Fruit fly (Drosophila melanogaster) whole organism, embryonic: ENCODE measurements around the gene Zif.
A peak's percentile ranks its signal among the peaks of the same experiment; 100 is the strongest.

ENCODE experiments used
- Adf1 ChIP-seq: fragments of 200-800 bp; sonication (Bioruptor generic); IDR thresholded peaks from 2 replicates; pipeline ENCODE4 v1.3.6; 2022; ENCODE audit warnings: missing biosample characterization, missing genetic modification characterization
- CG10274 ChIP-seq: fragments of 200-800 bp; sonication (Bioruptor generic); optimal IDR thresholded peaks from 3 replicates; lab custom pipeline; 2017; ENCODE audit warnings: missing biosample characterization, mild to moderate bottlenecking, missing genetic modification characterization
- CG10321 ChIP-seq: fragments of 200-800 bp; sonication (Bioruptor generic); IDR thresholded peaks from 2 replicates; pipeline ENCODE4 v1.3.6; 2022; ENCODE audit warnings: missing biosample characterization, missing genetic modification characterization
- CG11456 ChIP-seq: fragments of 200-800 bp; sonication (Bioruptor generic); IDR thresholded peaks from 3 replicates; pipeline ENCODE4 v1.3.6; 2022; ENCODE audit warnings: missing biosample characterization, missing genetic modification characterization
- CG15269 ChIP-seq: fragments of 200-800 bp; sonication (Bioruptor generic); optimal IDR thresholded peaks from 2 replicates; lab custom pipeline; 2018; ENCODE audit warnings: missing biosample characterization, mild to moderate bottlenecking, missing genetic modification characterization, moderate library complexity
- CG17912 ChIP-seq: fragments of 200-800 bp; sonication (Bioruptor generic); optimal IDR thresholded peaks from 2 replicates; lab custom pipeline; 2018; ENCODE audit warnings: missing biosample characterization, mild to moderate bottlenecking, missing genetic modification characterization
- CG18599 ChIP-seq: fragments of 200-800 bp; sonication (Bioruptor generic); optimal IDR thresholded peaks from 3 replicates; lab custom pipeline; 2017; ENCODE audit warnings: missing biosample characterization, missing genetic modification characterization, mild to moderate bottlenecking, moderate library complexity, missing genetic modification reagents
- CG18764 ChIP-seq: fragments of 200-800 bp; sonication (Bioruptor generic); optimal IDR thresholded peaks from 3 replicates; lab custom pipeline; 2016; ENCODE audit warnings: missing biosample characterization, missing genetic modification characterization
- CG33557 ChIP-seq: fragments of 200-800 bp; sonication (Bioruptor generic); optimal IDR thresholded peaks from 2 replicates; lab custom pipeline; 2019; ENCODE audit warnings: missing biosample characterization, mild to moderate bottlenecking, missing genetic modification characterization, moderate library complexity
- CG3995 ChIP-seq: fragments of 200-800 bp; sonication (Bioruptor generic); optimal IDR thresholded peaks from 3 replicates; lab custom pipeline; 2016; ENCODE audit warnings: missing biosample characterization, missing genetic modification characterization
- CG4404 ChIP-seq: fragments of 200-800 bp; sonication (Bioruptor generic); IDR thresholded peaks from 2 replicates; pipeline ENCODE4 v1.3.6; 2022; ENCODE audit warnings: missing biosample characterization, missing genetic modification characterization
- CG7271 ChIP-seq: fragments of 200-800 bp; sonication (Bioruptor generic); optimal IDR thresholded peaks from 2 replicates; lab custom pipeline; 2018; ENCODE audit warnings: missing biosample characterization, mild to moderate bottlenecking, missing genetic modification characterization, moderate library complexity
- CG7556 ChIP-seq: fragments of 200-800 bp; sonication (Bioruptor generic); optimal IDR thresholded peaks from 2 replicates; lab custom pipeline; 2017; ENCODE audit warnings: missing biosample characterization, mild to moderate bottlenecking, missing genetic modification characterization
- CG8290 ChIP-seq, 3 experiments: fragments of 200-800 bp; sonication (Bioruptor generic); optimal IDR thresholded peaks; 2 replicates each; lab custom pipeline; 2016 to 2019; ENCODE audit warnings: missing biosample characterization in 3 of 3, missing genetic modification characterization in 3 of 3, mild to moderate bottlenecking in 2 of 3, moderate library complexity in 1 of 3
- CG9932 ChIP-seq: fragments of 200-800 bp; sonication (Bioruptor generic); IDR thresholded peaks from 2 replicates; pipeline ENCODE4 v1.3.6; 2022; ENCODE audit warnings: missing biosample characterization, missing genetic modification characterization
- Dad ChIP-seq: fragments of 200-800 bp; sonication (Bioruptor generic); optimal IDR thresholded peaks from 3 replicates; lab custom pipeline; 2016; ENCODE audit warnings: missing biosample characterization, missing genetic modification characterization
- Dfd ChIP-seq, 2 experiments: fragments of >200 bp; optimal IDR thresholded peaks; 2 replicates each; lab custom pipeline; 2017; ENCODE audit warnings: missing biosample characterization in 2 of 2, missing genetic modification characterization in 2 of 2
- Dp ChIP-seq: fragments of 200-800 bp; sonication (Bioruptor generic); optimal IDR thresholded peaks from 2 replicates; lab custom pipeline; 2018; ENCODE audit warnings: missing biosample characterization, mild to moderate bottlenecking, missing genetic modification characterization, moderate library complexity
- Elba2 ChIP-seq: fragments of 200-800 bp; sonication (Bioruptor generic); optimal IDR thresholded peaks from 3 replicates; lab custom pipeline; 2016; ENCODE audit warnings: missing biosample characterization, missing genetic modification characterization
- Hmr ChIP-seq: fragments of 200-800 bp; sonication (Bioruptor generic); optimal IDR thresholded peaks from 3 replicates; lab custom pipeline; 2017; ENCODE audit warnings: mild to moderate bottlenecking, missing biosample characterization, missing genetic modification reagents, missing genetic modification characterization
- Hr39 ChIP-seq: fragments of >200 bp; optimal IDR thresholded peaks from 2 replicates; lab custom pipeline; 2017
- Hr51 ChIP-seq, 2 experiments: fragments of 200-800 bp; sonication (Bioruptor generic); optimal IDR thresholded peaks; 2 replicates in 1 of 2; 3 replicates in 1 of 2; lab custom pipeline; 2016 to 2018; ENCODE audit warnings: missing biosample characterization in 2 of 2, missing genetic modification characterization in 2 of 2, mild to moderate bottlenecking in 1 of 2, moderate library complexity in 1 of 2
- Jarid2 ChIP-seq: fragments of 200-800 bp; sonication (Bioruptor generic); optimal IDR thresholded peaks from 3 replicates; lab custom pipeline; 2017; ENCODE audit warnings: mild to moderate bottlenecking, missing biosample characterization, missing genetic modification reagents, missing genetic modification characterization
- Mad ChIP-seq: fragments of 200-800 bp; sonication (Bioruptor generic); optimal IDR thresholded peaks from 2 replicates; lab custom pipeline; 2016; ENCODE audit warnings: missing biosample characterization, missing genetic modification characterization
- Med ChIP-seq: fragments of 200-800 bp; sonication (Bioruptor generic); peaks from one replicate; lab custom pipeline; 2016; ENCODE audit warnings: missing biosample characterization, missing genetic modification characterization, mild to moderate bottlenecking, inconsistent platforms, moderate library complexity
- Rfx ChIP-seq: fragments of 200-800 bp; sonication (Bioruptor generic); IDR thresholded peaks from 2 replicates; pipeline ENCODE4 v1.3.6; 2022; ENCODE audit warnings: missing biosample characterization, missing genetic modification characterization
- abd-A ChIP-seq: fragments of 200-800 bp; sonication (Bioruptor generic); optimal IDR thresholded peaks from 3 replicates; lab custom pipeline; 2019; ENCODE audit warnings: missing biosample characterization, mild to moderate bottlenecking, missing genetic modification characterization, moderate library complexity
- aop ChIP-seq: fragments of 200-800 bp; sonication (Bioruptor generic); IDR thresholded peaks from 2 replicates; pipeline ENCODE4 v1.3.6; 2022; ENCODE audit warnings: missing biosample characterization, missing genetic modification characterization
- caup ChIP-seq: fragments of 200-800 bp; sonication (Bioruptor generic); optimal IDR thresholded peaks from 3 replicates; lab custom pipeline; 2017; ENCODE audit warnings: missing biosample characterization, mild to moderate bottlenecking, missing genetic modification characterization, moderate library complexity; ENCODE audit not compliant: severe bottlenecking
- cg ChIP-seq: fragments of 200-800 bp; sonication (Bioruptor generic); optimal IDR thresholded peaks from 3 replicates; lab custom pipeline; 2019; ENCODE audit warnings: missing biosample characterization, mild to moderate bottlenecking, missing genetic modification characterization, moderate library complexity
- chinmo ChIP-seq: fragments of 200-800 bp; sonication (Bioruptor generic); IDR thresholded peaks from 4 replicates; pipeline ENCODE4 v1.3.6; 2022; ENCODE audit warnings: missing biosample characterization, missing genetic modification characterization; ENCODE audit not compliant: partially characterized antibody
- crol ChIP-seq: fragments of 200-800 bp; sonication (Bioruptor generic); IDR thresholded peaks from 2 replicates; pipeline ENCODE4 v1.3.6; 2022; ENCODE audit warnings: missing biosample characterization, missing genetic modification characterization
- cwo ChIP-seq: fragments of 200-800 bp; sonication (Bioruptor generic); optimal IDR thresholded peaks from 3 replicates; lab custom pipeline; 2017; ENCODE audit warnings: missing biosample characterization, missing genetic modification characterization, mild to moderate bottlenecking, moderate library complexity, missing genetic modification reagents
- dysf ChIP-seq: fragments of 200-800 bp; sonication (Bioruptor generic); IDR thresholded peaks from 3 replicates; pipeline ENCODE4 v1.3.6; 2022; ENCODE audit warnings: missing biosample characterization, missing genetic modification characterization
- ftz-f1 ChIP-seq: fragments of 200-800 bp; sonication (Bioruptor generic); optimal IDR thresholded peaks from 2 replicates; lab custom pipeline; 2016; ENCODE audit warnings: missing biosample characterization, missing genetic modification characterization
- gsb ChIP-seq: fragments of 200-800 bp; sonication (Bioruptor generic); IDR thresholded peaks from 2 replicates; pipeline ENCODE4 v1.3.6; 2022; ENCODE audit warnings: missing biosample characterization, missing genetic modification characterization
- her ChIP-seq: fragments of 200-800 bp; sonication (Bioruptor generic); optimal IDR thresholded peaks from 2 replicates; lab custom pipeline; 2016; ENCODE audit warnings: missing biosample characterization, missing genetic modification characterization
- jumu ChIP-seq: fragments of 200-800 bp; sonication (Bioruptor generic); optimal IDR thresholded peaks from 3 replicates; lab custom pipeline; 2016; ENCODE audit warnings: missing biosample characterization, missing genetic modification characterization
- kay ChIP-seq: fragments of 200-800 bp; sonication (Bioruptor generic); optimal IDR thresholded peaks from 2 replicates; lab custom pipeline; 2016; ENCODE audit warnings: missing biosample characterization, missing genetic modification characterization
- lola ChIP-seq, 3 experiments: fragments of >200 bp in 2 of 3; fragments of 200-800 bp in 1 of 3; sonication (Bioruptor generic) in 1 of 3; optimal IDR thresholded peaks; 2 replicates each; lab custom pipeline; 2017 to 2019; ENCODE audit warnings: missing biosample characterization in 3 of 3, missing genetic modification characterization in 3 of 3, mild to moderate bottlenecking in 1 of 3, moderate library complexity in 1 of 3
- onecut ChIP-seq: fragments of 200-800 bp; sonication (Bioruptor generic); IDR thresholded peaks from 2 replicates; pipeline ENCODE4 v1.3.6; 2022; ENCODE audit warnings: missing biosample characterization, missing genetic modification characterization
- pros ChIP-seq: fragments of 200-800 bp; sonication (Bioruptor generic); optimal IDR thresholded peaks from 3 replicates; lab custom pipeline; 2019; ENCODE audit warnings: missing biosample characterization, mild to moderate bottlenecking, missing genetic modification characterization, moderate library complexity
- row ChIP-seq: fragments of 200-800 bp; sonication (Bioruptor generic); IDR thresholded peaks from 3 replicates; pipeline ENCODE4 v1.3.6; 2022; ENCODE audit warnings: missing biosample characterization, missing genetic modification characterization
- scrt ChIP-seq: fragments of 200-800 bp; sonication (Bioruptor generic); optimal IDR thresholded peaks from 2 replicates; lab custom pipeline; 2018; ENCODE audit warnings: missing biosample characterization, mild to moderate bottlenecking, missing genetic modification characterization, moderate library complexity
- sens ChIP-seq: fragments of 200-800 bp; sonication (Bioruptor generic); peaks from one replicate; lab custom pipeline; 2016; ENCODE audit warnings: missing biosample characterization, missing genetic modification characterization
- seq ChIP-seq: fragments of 200-800 bp; sonication (Bioruptor generic); IDR thresholded peaks from 2 replicates; pipeline ENCODE4 v1.3.6; 2022; ENCODE audit warnings: missing biosample characterization, missing genetic modification characterization
- slou ChIP-seq: fragments of 200-800 bp; sonication (Bioruptor generic); optimal IDR thresholded peaks from 3 replicates; lab custom pipeline; 2016; ENCODE audit warnings: missing biosample characterization, missing genetic modification characterization
- so ChIP-seq: fragments of 200-800 bp; sonication (Bioruptor generic); IDR thresholded peaks from 3 replicates; pipeline ENCODE4 v1.3.6; 2022; ENCODE audit warnings: missing biosample characterization, missing genetic modification characterization
- stc ChIP-seq: fragments of 200-800 bp; sonication (Bioruptor generic); IDR thresholded peaks from 2 replicates; pipeline ENCODE4 v1.3.6; 2022; ENCODE audit warnings: missing biosample characterization, missing genetic modification characterization
- tx ChIP-seq: fragments of 200-800 bp; sonication (Bioruptor generic); optimal IDR thresholded peaks from 2 replicates; lab custom pipeline; 2016; ENCODE audit warnings: missing biosample characterization, missing genetic modification characterization
- zen ChIP-seq: fragments of 200-800 bp; sonication (Bioruptor generic); optimal IDR thresholded peaks from 3 replicates; lab custom pipeline; 2018; ENCODE audit warnings: missing biosample characterization, mild to moderate bottlenecking, missing genetic modification characterization, moderate library complexity

The Zif gene

dm6 chr3R:6419103-6419502 lies 37.8 kb upstream of the Zif start:
- TF ChIP-seq sens (GFP tag; lab: Kevin White, UChicago) = peak; percentile 22
- no peak for TF ChIP-seq Dp (GFP tag; lab: Kevin White, UChicago)
- TF ChIP-seq Hr51 (GFP tag; optimal IDR thresholded peaks at IDR 0.05; lab: Kevin White, UChicago) = no peak
- TF ChIP-seq kay = no peak
- peak; percentile 74 for TF ChIP-seq ftz-f1 (GFP tag; lab: Kevin White, UChicago)
- no peak for TF ChIP-seq CG33557 (GFP tag; lab: Kevin White, UChicago)
- peak; percentile 87 for TF ChIP-seq cwo
- peak; percentile 82 for TF ChIP-seq crol (GFP tag; lab: Robert Waterston, UW)
- no peak for TF ChIP-seq gsb (GFP tag; lab: Robert Waterston, UW)
- TF ChIP-seq Adf1 (GFP tag; lab: Robert Waterston, UW) = peak; percentile 96
- TF ChIP-seq Hr39 (lab: Kevin White, UChicago) = no peak
- no peak for TF ChIP-seq CG10321 (GFP tag; lab: Robert Waterston, UW)
- TF ChIP-seq Mad (GFP tag; lab: Kevin White, UChicago) = no peak
- TF ChIP-seq CG3995 = no peak
- TF ChIP-seq CG10274 = no peak
- TF ChIP-seq pros (GFP tag; lab: Kevin White, UChicago) = peak; percentile 13
- TF ChIP-seq Dad (GFP tag; lab: Kevin White, UChicago) = no peak
- no peak for TF ChIP-seq Dfd (GFP tag; optimal IDR thresholded peaks at IDR 0.05; lab: Kevin White, UChicago)
- 0 out of 2 replicates have a peak, but pooled peaks have one; percentile 32 for TF ChIP-seq CG9932
- TF ChIP-seq row (GFP tag; lab: Robert Waterston, UW) = 0 out of 3 replicates have a peak, but pooled peaks have one; percentile 8
- no peak for TF ChIP-seq lola (GFP tag; optimal IDR thresholded peaks at IDR 0.05; lab: Kevin White, UChicago)
- TF ChIP-seq aop = no peak
- TF ChIP-seq CG15269 (tag; lab: Kevin White, UChicago) = no peak
- peak; percentile 6 for TF ChIP-seq scrt (GFP tag; lab: Kevin White, UChicago)
- no peak for TF ChIP-seq Jarid2
- no peak for TF ChIP-seq Rfx (GFP tag; lab: Robert Waterston, UW)
- TF ChIP-seq zen (tag; lab: Kevin White, UChicago) = no peak
- no peak for TF ChIP-seq CG8290 (GFP tag; optimal IDR thresholded peaks at IDR 0.05; lab: Kevin White, UChicago)
- TF ChIP-seq CG8290 (tag; optimal IDR thresholded peaks at IDR 0.05; lab: Kevin White, UChicago) = peak in 1 of 2 experiments; percentile 11
- TF ChIP-seq slou (GFP tag; lab: Kevin White, UChicago) = no peak
- no peak for TF ChIP-seq CG7271 (tag; lab: Kevin White, UChicago)
- no peak for TF ChIP-seq Elba2
- no peak for TF ChIP-seq Hmr (GFP tag; lab: Kevin White, UChicago)
- TF ChIP-seq chinmo (GFP tag; lab: Robert Waterston, UW) = 0 out of 4 replicates have a peak, but pooled peaks have one; percentile 64
- TF ChIP-seq CG18599 (GFP tag; lab: Kevin White, UChicago) = peak; percentile 24
- peak; percentile 61 for TF ChIP-seq Med (GFP tag; lab: Kevin White, UChicago)
- no peak for TF ChIP-seq her (GFP tag; lab: Kevin White, UChicago)
- no peak for TF ChIP-seq jumu (GFP tag; lab: Kevin White, UChicago)
- peak; percentile 24; the same call in 1 of the 3 replicates for TF ChIP-seq CG11456 (GFP tag; lab: Robert Waterston, UW)
- TF ChIP-seq cg (GFP tag; lab: Kevin White, UChicago) = peak; percentile 6
- no peak for TF ChIP-seq caup
- TF ChIP-seq tx = no peak
- no peak for TF ChIP-seq CG4404 (GFP tag; lab: Robert Waterston, UW)
- no peak for TF ChIP-seq CG7556 (GFP tag; lab: Kevin White, UChicago)
- no peak for TF ChIP-seq stc
- peak; percentile 66 for TF ChIP-seq abd-A (tag; lab: Kevin White, UChicago)
- no peak for TF ChIP-seq so (GFP tag; lab: Robert Waterston, UW)
- TF ChIP-seq CG17912 (GFP tag; lab: Kevin White, UChicago) = no peak
- TF ChIP-seq seq (GFP tag; lab: Robert Waterston, UW) = peak; percentile 25; the same call in 1 of the 2 replicates
- TF ChIP-seq dysf (GFP tag; lab: Robert Waterston, UW) = 0 out of 3 replicates have a peak, but pooled peaks have one; percentile 10
- TF ChIP-seq CG18764 (GFP tag; lab: Kevin White, UChicago) = no peak
- peak; percentile 100 for TF ChIP-seq onecut
